Fruit fly (Drosophila melanogaster) S2 (cell line): ENCODE results near the gene croc.

Experiments
- CG8478 ChIP-seq: fragments of >200 bp; optimal IDR thresholded peaks from 2 replicates; lab custom pipeline; 2018
- CTCF ChIP-seq, 2 experiments: fragments of >200 bp; optimal IDR thresholded peaks; 2 replicates each; lab custom pipeline; 2018

DNA sequence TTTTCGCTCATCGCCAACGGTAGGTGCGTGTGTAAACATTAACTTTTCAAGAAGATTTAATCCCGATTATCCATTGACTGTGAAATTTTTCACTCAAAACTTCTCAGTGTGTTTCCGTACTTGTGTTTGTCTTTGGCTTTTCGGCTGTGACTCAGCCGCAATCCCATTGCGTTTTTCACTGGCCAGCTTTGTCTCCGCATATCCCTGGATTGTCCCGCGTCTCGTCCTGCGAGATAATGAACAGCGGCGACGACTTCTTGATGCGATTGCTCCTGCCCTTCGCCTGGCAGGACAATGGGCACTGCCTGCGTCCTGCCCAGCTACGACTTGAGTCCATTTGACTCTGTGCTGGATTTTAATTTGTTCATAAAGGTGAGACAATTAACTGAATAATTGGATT, 5.8 kb upstream of the croc start:
- TF ChIP-seq CG8478 (lab: Kevin White, UChicago) = no peak
- TF ChIP-seq CTCF (optimal IDR thresholded peaks at IDR 0.05; lab: Kevin White, UChicago) = no peak
